Fruit fly (Drosophila melanogaster): ENCODE results near the gene CG43367.

Gene CG43367

DNA sequence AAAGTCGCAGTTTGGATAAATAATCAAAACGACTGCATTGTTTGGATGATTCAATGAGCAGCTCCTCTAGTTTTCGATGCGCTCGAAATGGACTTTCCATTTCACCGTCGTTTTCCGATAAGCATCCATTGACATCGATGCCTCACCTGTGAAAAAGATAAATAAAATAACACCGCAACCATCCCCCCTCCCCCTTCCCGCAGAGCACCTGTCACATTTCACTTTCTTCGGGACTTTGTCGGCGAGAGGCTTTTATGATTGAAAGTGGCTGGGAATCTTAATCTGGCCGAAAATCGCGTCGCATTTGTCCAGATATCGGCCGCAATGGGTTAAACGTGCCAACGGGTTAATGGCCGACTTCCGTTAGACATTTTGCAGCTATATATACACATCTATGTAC lies 75.4 kb downstream of the CG43367 start:
- TF ChIP-seq CG15336 (GFP tag; IDR thresholded peaks at IDR 0.05): no peak
- peak; percentile 54 for TF ChIP-seq Blimp-1 (GFP tag; optimal IDR thresholded peaks at IDR 0.05)

DNA sequence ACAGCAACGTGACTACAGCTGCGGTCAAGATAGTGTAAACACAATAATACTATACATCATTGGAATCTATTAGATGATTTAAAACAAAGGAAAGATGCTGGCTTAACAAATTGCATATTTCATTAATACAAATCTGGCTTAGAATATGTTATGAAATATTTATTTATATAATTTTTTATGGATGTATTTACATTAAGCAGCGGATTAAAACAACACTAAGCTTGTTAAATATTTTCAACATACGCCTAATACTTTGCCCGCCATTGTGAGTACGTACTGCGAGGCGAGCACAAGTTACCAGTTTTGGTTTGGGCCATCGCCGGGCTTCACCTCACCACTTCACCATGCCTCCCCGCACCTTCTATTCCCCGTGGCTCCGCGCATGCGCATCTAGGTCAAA lies 76.1 kb downstream of the CG43367 start:
- TF ChIP-seq lz (GFP tag; optimal IDR thresholded peaks at IDR 0.05): peak; percentile 48
- peak; percentile 75 for TF ChIP-seq esn (GFP tag; optimal IDR thresholded peaks at IDR 0.05)
- TF ChIP-seq CG6163 (GFP tag; IDR thresholded peaks at IDR 0.05): peak; percentile 79
- peak; percentile 58 for TF ChIP-seq Hr4 (GFP tag; optimal IDR thresholded peaks at IDR 0.05)
- peak; percentile 78 for TF ChIP-seq CG3919 (GFP tag; optimal IDR thresholded peaks at IDR 0.05)
- peak; percentile 30 for TF ChIP-seq Hr39 (GFP tag; optimal IDR thresholded peaks at IDR 0.05)
- peak; percentile 12 for TF ChIP-seq Ets21C (GFP tag; optimal IDR thresholded peaks at IDR 0.05)
- peak; percentile 66 for TF ChIP-seq vri (GFP tag; optimal IDR thresholded peaks at IDR 0.05)
- peak; percentile 56 for TF ChIP-seq CG1621 (tag; optimal IDR thresholded peaks at IDR 0.05)
- peak; percentile 79 for TF ChIP-seq CG6808 (GFP tag; optimal IDR thresholded peaks at IDR 0.05)
- peak; percentile 64 for TF ChIP-seq CG16779 (tag; optimal IDR thresholded peaks at IDR 0.05)
- TF ChIP-seq OdsH (GFP tag; optimal IDR thresholded peaks at IDR 0.05): peak; percentile 79
- peak; percentile 12 for TF ChIP-seq Eip93F (GFP tag; optimal IDR thresholded peaks at IDR 0.05)
- peak; percentile 83 for TF ChIP-seq CG3032 (tag; optimal IDR thresholded peaks at IDR 0.05)
- TF ChIP-seq svp (GFP tag): no peak
- peak; percentile 70 for TF ChIP-seq CG4318 (GFP tag; optimal IDR thresholded peaks at IDR 0.05)
- TF ChIP-seq CG8319 (GFP tag; optimal IDR thresholded peaks at IDR 0.05): peak; percentile 39
- peak; percentile 70 for TF ChIP-seq net (GFP tag; optimal IDR thresholded peaks at IDR 0.05)
- peak; percentile 90 for TF ChIP-seq CG32006 (GFP tag; optimal IDR thresholded peaks at IDR 0.05)
- peak; percentile 73 for TF ChIP-seq CG6792 (GFP tag; optimal IDR thresholded peaks at IDR 0.05)
- TF ChIP-seq topi (GFP tag; optimal IDR thresholded peaks at IDR 0.05): peak; percentile 64
- TF ChIP-seq Sox15 (GFP tag; optimal IDR thresholded peaks at IDR 0.05): peak; percentile 37
- peak; percentile 74 for TF ChIP-seq Lpt (GFP tag; optimal IDR thresholded peaks at IDR 0.05)
- TF ChIP-seq cyc (GFP tag; optimal IDR thresholded peaks at IDR 0.05): peak; percentile 51
- peak; percentile 89 for TF ChIP-seq CG15336 (GFP tag; IDR thresholded peaks at IDR 0.05)
- peak; percentile 50 for TF ChIP-seq fd85E (GFP tag; optimal IDR thresholded peaks at IDR 0.05)
- TF ChIP-seq Sox102F (GFP tag; optimal IDR thresholded peaks at IDR 0.05): peak; percentile 70
- TF ChIP-seq Eip75B (GFP tag; optimal IDR thresholded peaks at IDR 0.05): peak; percentile 46
- TF ChIP-seq CG8632 (GFP tag; optimal IDR thresholded peaks at IDR 0.05): peak; percentile 69
- peak; percentile 76 for TF ChIP-seq eg (GFP tag; IDR thresholded peaks at IDR 0.05)
- TF ChIP-seq CG34406 (GFP tag; optimal IDR thresholded peaks at IDR 0.05): peak; percentile 76
- peak; percentile 62 for TF ChIP-seq CG11762 (GFP tag; optimal IDR thresholded peaks at IDR 0.05; ENCODE audit: insufficient read depth)
- TF ChIP-seq CG11902 (GFP tag; optimal IDR thresholded peaks at IDR 0.05): peak; percentile 38
- TF ChIP-seq Smox (GFP tag; optimal IDR thresholded peaks at IDR 0.05): peak; percentile 63
- TF ChIP-seq Ets96B (tag; optimal IDR thresholded peaks at IDR 0.05): peak; percentile 78
- TF ChIP-seq CG9139 (GFP tag; optimal IDR thresholded peaks at IDR 0.05): peak; percentile 74
- peak; percentile 51 for TF ChIP-seq CG7368 (GFP tag; optimal IDR thresholded peaks at IDR 0.05)
- peak; percentile 81 for TF ChIP-seq achi (GFP tag; optimal IDR thresholded peaks at IDR 0.05)
- TF ChIP-seq spab (GFP tag; optimal IDR thresholded peaks at IDR 0.05): peak; percentile 73
- peak; percentile 33 for TF ChIP-seq CG31627 (GFP tag; optimal IDR thresholded peaks at IDR 0.05)
- TF ChIP-seq CG6854 (GFP tag; optimal IDR thresholded peaks at IDR 0.05): peak; percentile 71
- peak; percentile 89 for TF ChIP-seq CG8119 (GFP tag; IDR thresholded peaks at IDR 0.05)
- peak; percentile 15 to 70 for TF ChIP-seq salr (GFP tag; optimal IDR thresholded peaks at IDR 0.05)
- TF ChIP-seq Gug (GFP tag; IDR thresholded peaks at IDR 0.05): peak; percentile 45
- peak; percentile 94 for TF ChIP-seq Eip78C (GFP tag)
- peak; percentile 71 for TF ChIP-seq CG10631 (GFP tag; optimal IDR thresholded peaks at IDR 0.05)
- peak; percentile 77 for TF ChIP-seq ss (GFP tag; optimal IDR thresholded peaks at IDR 0.05)
- peak; percentile 81 for TF ChIP-seq dsx (GFP tag; optimal IDR thresholded peaks at IDR 0.05; ENCODE audit: poor library complexity, severe bottlenecking)
- no peak for TF ChIP-seq fkh (GFP tag; optimal IDR thresholded peaks at IDR 0.05)
- peak; percentile 33 for TF ChIP-seq Blimp-1 (GFP tag; optimal IDR thresholded peaks at IDR 0.05)

Data from whole organism, prepupa.